Worm (Caenorhabditis elegans) whole organism, mixed stage, embryonic: ENCODE results near the gene ttr-57.

Experiments used
- M03D4.4 ChIP-seq: sonication (generic microtip); optimal IDR thresholded peaks from 2 replicates; lab custom pipeline; 2017; ENCODE audit warnings: mild to moderate bottlenecking, missing genetic modification characterization, missing compliant biosample characterization
- bed-3 ChIP-seq: fragments of 200-800 bp; sonication (Bioruptor generic); optimal IDR thresholded peaks from 3 replicates; lab custom pipeline; 2018; ENCODE audit warnings: mild to moderate bottlenecking, missing genetic modification characterization, moderate library complexity, missing compliant biosample characterization
- blmp-1 ChIP-seq: fragments of 150-350 bp; optimal IDR thresholded peaks from 2 replicates; lab custom pipeline; 2014; ENCODE audit warnings: missing biosample characterization, missing genetic modification characterization
- ceh-39 ChIP-seq: fragments of 150-350 bp; optimal IDR thresholded peaks from 2 replicates; lab custom pipeline; 2014; ENCODE audit warnings: missing biosample characterization, missing genetic modification characterization
- ceh-43 ChIP-seq: fragments of 200-800 bp; sonication (Bioruptor generic); optimal IDR thresholded peaks from 2 replicates; lab custom pipeline; 2018; ENCODE audit warnings: mild to moderate bottlenecking, missing genetic modification characterization, moderate library complexity, missing compliant biosample characterization
- ceh-83 ChIP-seq: fragments of 200-800 bp; sonication (Bioruptor generic); optimal IDR thresholded peaks from 2 replicates; lab custom pipeline; 2018; ENCODE audit warnings: mild to moderate bottlenecking, missing genetic modification characterization, missing compliant biosample characterization
- ces-1 ChIP-seq: fragments of 150-350 bp; optimal IDR thresholded peaks from 2 replicates; lab custom pipeline; 2014; ENCODE audit warnings: missing biosample characterization, missing genetic modification reagents, missing genetic modification characterization
- cnd-1 ChIP-seq: fragments of 200-800 bp; sonication (Bioruptor generic); optimal IDR thresholded peaks from 2 replicates; lab custom pipeline; 2018; ENCODE audit warnings: mild to moderate bottlenecking, missing genetic modification characterization, missing compliant biosample characterization
- drap-1 ChIP-seq: fragments of 200-800 bp; sonication (Bioruptor generic); optimal IDR thresholded peaks from 3 replicates; lab custom pipeline; 2018; ENCODE audit warnings: mild to moderate bottlenecking, missing genetic modification characterization, missing compliant biosample characterization
- elt-1 ChIP-seq: sonication (generic microtip); optimal IDR thresholded peaks from 2 replicates; lab custom pipeline; 2017; ENCODE audit warnings: missing genetic modification characterization, mild to moderate bottlenecking, missing compliant biosample characterization, antibody characterized with exemption, moderate library complexity, borderline replicate concordance; ENCODE audit not compliant: insufficient read depth
- elt-3 ChIP-seq: fragments of 150-350 bp; optimal IDR thresholded peaks from 2 replicates; lab custom pipeline; 2014; ENCODE audit warnings: missing biosample characterization, missing genetic modification characterization
- flh-1 ChIP-seq: fragments of 200-800 bp; sonication (Bioruptor generic); optimal IDR thresholded peaks from 2 replicates; lab custom pipeline; 2018; ENCODE audit warnings: mild to moderate bottlenecking, missing genetic modification characterization, moderate library complexity, missing compliant biosample characterization
- ham-2 ChIP-seq: fragments of 200-800 bp; sonication (Bioruptor generic); optimal IDR thresholded peaks from 2 replicates; lab custom pipeline; 2018; ENCODE audit warnings: mild to moderate bottlenecking, missing genetic modification characterization, missing compliant biosample characterization
- hlh-1 ChIP-seq: fragments of 150-350 bp; optimal IDR thresholded peaks from 2 replicates; lab custom pipeline; 2014; ENCODE audit warnings: missing biosample characterization, missing genetic modification reagents, missing genetic modification characterization
- lin-13 ChIP-seq: fragments of 150-350 bp; optimal IDR thresholded peaks from 2 replicates; lab custom pipeline; 2014; ENCODE audit warnings: missing biosample characterization, missing genetic modification characterization
- lin-32 ChIP-seq: fragments of 200-800 bp; sonication (Bioruptor generic); optimal IDR thresholded peaks from 2 replicates; lab custom pipeline; 2018; ENCODE audit warnings: mild to moderate bottlenecking, missing genetic modification characterization, missing compliant biosample characterization
- lsy-2 ChIP-seq: fragments of 150-350 bp; optimal IDR thresholded peaks from 2 replicates; lab custom pipeline; 2014; ENCODE audit warnings: missing biosample characterization, missing genetic modification characterization
- mab-5 ChIP-seq: fragments of 150-350 bp; optimal IDR thresholded peaks from 2 replicates; lab custom pipeline; 2014; ENCODE audit warnings: missing biosample characterization, missing genetic modification characterization
- mep-1 ChIP-seq: fragments of 150-350 bp; optimal IDR thresholded peaks from 2 replicates; lab custom pipeline; 2017; ENCODE audit warnings: missing biosample characterization, missing genetic modification reagents, missing genetic modification characterization, inconsistent platforms
- mls-2 ChIP-seq: sonication (generic microtip); optimal IDR thresholded peaks from 2 replicates; lab custom pipeline; 2016; ENCODE audit warnings: mild to moderate bottlenecking, missing genetic modification characterization, moderate library complexity, missing compliant biosample characterization
- nhr-12 ChIP-seq: fragments of 150-350 bp; optimal IDR thresholded peaks from 2 replicates; lab custom pipeline; 2014; ENCODE audit warnings: missing biosample characterization, missing genetic modification characterization
- nhr-2 ChIP-seq: fragments of 150-350 bp; optimal IDR thresholded peaks from 2 replicates; lab custom pipeline; 2014; ENCODE audit warnings: missing biosample characterization, missing genetic modification characterization
- nhr-237 ChIP-seq: fragments of 150-350 bp; optimal IDR thresholded peaks from 2 replicates; lab custom pipeline; 2014; ENCODE audit warnings: missing biosample characterization, missing genetic modification characterization
- nhr-28 ChIP-seq: fragments of 150-350 bp; optimal IDR thresholded peaks from 2 replicates; lab custom pipeline; 2014; ENCODE audit warnings: missing biosample characterization, missing genetic modification characterization
- nhr-76 ChIP-seq: sonication (generic microtip); optimal IDR thresholded peaks from 2 replicates; lab custom pipeline; 2017; ENCODE audit warnings: missing biosample characterization, missing genetic modification characterization
- pha-4 ChIP-seq: fragments of 150-350 bp; optimal IDR thresholded peaks from 2 replicates; lab custom pipeline; 2018; ENCODE audit warnings: missing biosample characterization, missing genetic modification reagents, missing genetic modification characterization
- sem-2 ChIP-seq: fragments of 200-800 bp; sonication (Bioruptor generic); optimal IDR thresholded peaks from 2 replicates; lab custom pipeline; 2018; ENCODE audit warnings: mild to moderate bottlenecking, missing genetic modification characterization, missing compliant biosample characterization
- snpc-4 ChIP-seq: fragments of 150-350 bp; optimal IDR thresholded peaks from 2 replicates; lab custom pipeline; 2014; ENCODE audit warnings: missing biosample characterization, missing genetic modification characterization
- sptf-1 ChIP-seq: sonication (generic microtip); optimal IDR thresholded peaks from 2 replicates; lab custom pipeline; 2017; ENCODE audit warnings: mild to moderate bottlenecking, missing genetic modification characterization, moderate library complexity, missing compliant biosample characterization
- tbx-8 ChIP-seq: fragments of 200-800 bp; sonication (Bioruptor generic); optimal IDR thresholded peaks from 2 replicates; lab custom pipeline; 2018; ENCODE audit warnings: mild to moderate bottlenecking, missing genetic modification characterization, moderate library complexity, missing compliant biosample characterization
- unc-120 ChIP-seq: sonication (generic microtip); optimal IDR thresholded peaks from 2 replicates; lab custom pipeline; 2017; ENCODE audit warnings: missing genetic modification characterization, missing compliant biosample characterization; ENCODE audit not compliant: poor library complexity, severe bottlenecking
- unc-39 ChIP-seq: fragments of 150-350 bp; optimal IDR thresholded peaks from 2 replicates; lab custom pipeline; 2014; ENCODE audit warnings: missing biosample characterization, missing genetic modification characterization
- unc-62 ChIP-seq: fragments of 150-350 bp; optimal IDR thresholded peaks from 2 replicates; lab custom pipeline; 2014; ENCODE audit warnings: missing biosample characterization, missing genetic modification reagents, missing genetic modification characterization
- zip-8 ChIP-seq: fragments of 150-350 bp; optimal IDR thresholded peaks from 2 replicates; lab custom pipeline; 2014; ENCODE audit warnings: missing biosample characterization, missing genetic modification characterization
- ztf-11 ChIP-seq: fragments of 150-350 bp; optimal IDR thresholded peaks from 2 replicates; lab custom pipeline; 2014; ENCODE audit warnings: missing biosample characterization, missing genetic modification characterization

The ttr-57 gene

ce11 chrV:20574872-20575271, 30.0 kb upstream of the ttr-57 start:
- TF ChIP-seq unc-62 (GFP tag; lab: Kevin White, UChicago) = no peak
- no peak for TF ChIP-seq lin-32 (GFP tag; lab: Kevin White, UChicago)
- TF ChIP-seq pha-4 (tag; lab: Kevin White, UChicago) = no peak
- no peak for TF ChIP-seq bed-3 (GFP tag; lab: Kevin White, UChicago)
- TF ChIP-seq mab-5 (tag; lab: Kevin White, UChicago) = no peak
- no peak for TF ChIP-seq tbx-8
- no peak for TF ChIP-seq blmp-1 (tag; lab: Kevin White, UChicago)
- no peak for TF ChIP-seq nhr-28 (tag; lab: Kevin White, UChicago)
- no peak for TF ChIP-seq nhr-12 (tag; lab: Kevin White, UChicago)
- TF ChIP-seq cnd-1 (tag; lab: Kevin White, UChicago) = no peak
- TF ChIP-seq, all 35 proteins: peak for 0

ce11 chrV:20579534-20579933, 25.4 kb upstream of the ttr-57 start, which contains the start of gene F26F2.8:
F26F2.8 (plus strand) TSS chrV:20579546.
- TF ChIP-seq unc-62 (GFP tag; lab: Kevin White, UChicago) = no peak
- no peak for TF ChIP-seq nhr-28 (tag; lab: Kevin White, UChicago)
- no peak for TF ChIP-seq mls-2 (tag; lab: Kevin White, UChicago)
- no peak for TF ChIP-seq nhr-2 (tag; lab: Kevin White, UChicago)
- no peak for TF ChIP-seq snpc-4 (tag; lab: Kevin White, UChicago)
- no peak for TF ChIP-seq nhr-12 (tag; lab: Kevin White, UChicago)
- no peak for TF ChIP-seq elt-3
- no peak for TF ChIP-seq hlh-1 (tag; lab: Kevin White, UChicago)
- no peak for TF ChIP-seq nhr-76 (tag; lab: Kevin White, UChicago)
- TF ChIP-seq lin-13 (tag; lab: Kevin White, UChicago) = no peak
- no peak for TF ChIP-seq bed-3 (GFP tag; lab: Kevin White, UChicago)
- TF ChIP-seq sptf-1 (tag; lab: Kevin White, UChicago) = no peak
- no peak for TF ChIP-seq M03D4.4 (tag; lab: Kevin White, UChicago)
- TF ChIP-seq ces-1 (GFP tag; lab: Kevin White, UChicago) = no peak

- TF ChIP-seq nhr-76 (tag; lab: Kevin White, UChicago) (no peak), unc-62 (GFP tag; lab: Kevin White, UChicago) (no peak), ztf-11 (no peak), sptf-1 (tag; lab: Kevin White, UChicago) (peak; percentile 95), drap-1 (GFP tag; lab: Kevin White, UChicago) (peak; percentile 71), flh-1 (GFP tag; lab: Kevin White, UChicago) (no peak), M03D4.4 (tag; lab: Kevin White, UChicago) (peak; percentile 53), lin-13 (tag; lab: Kevin White, UChicago) (peak; percentile 70), bed-3 (GFP tag; lab: Kevin White, UChicago) (no peak), ceh-39 (peak; percentile 12), ceh-83 (GFP tag; lab: Kevin White, UChicago) (peak; percentile 61), nhr-12 (tag; lab: Kevin White, UChicago) (no peak), zip-8 (tag; lab: Kevin White, UChicago) (no peak), blmp-1 (tag; lab: Kevin White, UChicago) (no peak), elt-3 (no peak), nhr-237 (tag; lab: Kevin White, UChicago) (no peak), ces-1 (GFP tag; lab: Kevin White, UChicago) (peak; percentile 77), ceh-43 (GFP tag; lab: Kevin White, UChicago) (peak; percentile 34), pha-4 (tag; lab: Kevin White, UChicago) (peak; percentile 23), elt-1 (tag; lab: Kevin White, UChicago) (no peak), nhr-2 (tag; lab: Kevin White, UChicago) (no peak), snpc-4 (tag; lab: Kevin White, UChicago) (no peak), lsy-2 (tag; lab: Kevin White, UChicago) (peak; percentile 57), mls-2 (tag; lab: Kevin White, UChicago) (peak; percentile 67), tbx-8 (no peak), mep-1 (peak; percentile 74), cnd-1 (tag; lab: Kevin White, UChicago) (peak; percentile 48), sem-2 (GFP tag; lab: Kevin White, UChicago) (no peak), mab-5 (tag; lab: Kevin White, UChicago) (peak; percentile 45), hlh-1 (tag; lab: Kevin White, UChicago) (peak; percentile 23), lin-32 (GFP tag; lab: Kevin White, UChicago) (peak; percentile 17), nhr-28 (tag; lab: Kevin White, UChicago) (no peak), unc-120 (tag; lab: Kevin White, UChicago) (no peak), unc-39 (no peak), ham-2 (GFP tag; lab: Kevin White, UChicago) (no peak)
These were observed 24.3 kb upstream of the ttr-57 start, which contains the start of gene F26F2.7 for ce11 chrV:20580511-20581040. F26F2.7 (plus strand) TSS chrV:20580990.
